Worm (Caenorhabditis elegans) whole organism, late embryonic: Measurements from ENCODE around the gene aexr-1.

Source experiments
- F13H6.1 ChIP-seq: sonication (generic microtip); optimal IDR thresholded peaks from 2 replicates; lab custom pipeline; 2016; ENCODE audit warnings: missing genetic modification characterization, missing compliant biosample characterization
- K02D7.2 ChIP-seq: sonication (generic microtip); optimal IDR thresholded peaks from 2 replicates; lab custom pipeline; 2017; ENCODE audit warnings: mild to moderate bottlenecking, missing genetic modification characterization, missing compliant biosample characterization
- T23F11.4 ChIP-seq: fragments of 200-800 bp; sonication (Bioruptor generic); optimal IDR thresholded peaks from 2 replicates; lab custom pipeline; 2018; ENCODE audit warnings: mild to moderate bottlenecking, missing genetic modification characterization, missing compliant biosample characterization
- ahr-1 ChIP-seq: sonication (generic microtip); optimal IDR thresholded peaks from 2 replicates; lab custom pipeline; 2016; ENCODE audit warnings: missing genetic modification characterization, missing compliant biosample characterization
- ama-1 ChIP-seq: fragments of 150-350 bp; optimal IDR thresholded peaks from 2 replicates; lab custom pipeline; 2014
- ceh-14 ChIP-seq: sonication (generic microtip); optimal IDR thresholded peaks from 2 replicates; lab custom pipeline; 2016; ENCODE audit warnings: missing genotype, missing genetic modification characterization, missing compliant biosample characterization
- ceh-18 ChIP-seq: sonication (generic microtip); optimal IDR thresholded peaks from 2 replicates; lab custom pipeline; 2016; ENCODE audit warnings: missing genetic modification characterization, missing compliant biosample characterization
- ceh-2 ChIP-seq: sonication (generic microtip); optimal IDR thresholded peaks from 2 replicates; lab custom pipeline; 2016; ENCODE audit warnings: missing genotype, missing genetic modification characterization, missing compliant biosample characterization
- ceh-24 ChIP-seq: sonication (generic microtip); optimal IDR thresholded peaks from 2 replicates; lab custom pipeline; 2016; ENCODE audit warnings: mild to moderate bottlenecking, missing genetic modification characterization, missing compliant biosample characterization
- ceh-31 ChIP-seq: sonication (generic microtip); optimal IDR thresholded peaks from 2 replicates; lab custom pipeline; 2016; ENCODE audit warnings: missing genetic modification characterization, missing compliant biosample characterization
- ceh-34 ChIP-seq: sonication (generic microtip); optimal IDR thresholded peaks from 2 replicates; lab custom pipeline; 2016; ENCODE audit warnings: mild to moderate bottlenecking, missing genetic modification characterization, missing compliant biosample characterization
- ceh-6 ChIP-seq: fragments of 200-800 bp; sonication (Bioruptor generic); optimal IDR thresholded peaks from 2 replicates; lab custom pipeline; 2018; ENCODE audit warnings: mild to moderate bottlenecking, missing genetic modification characterization, missing compliant biosample characterization
- dmd-4 ChIP-seq: sonication (generic microtip); optimal IDR thresholded peaks from 2 replicates; lab custom pipeline; 2016; ENCODE audit warnings: borderline replicate concordance, missing genetic modification characterization, missing compliant biosample characterization
- dve-1 ChIP-seq: sonication (generic microtip); optimal IDR thresholded peaks from 2 replicates; lab custom pipeline; 2017; ENCODE audit warnings: antibody characterized with exemption, mild to moderate bottlenecking, missing genetic modification characterization, missing compliant biosample characterization
- elt-2 ChIP-seq: sonication (generic microtip); optimal IDR thresholded peaks from 2 replicates; lab custom pipeline; 2016; ENCODE audit warnings: missing genetic modification reagents, missing genetic modification characterization, missing compliant biosample characterization
- ets-4 ChIP-seq: sonication (generic microtip); optimal IDR thresholded peaks from 2 replicates; lab custom pipeline; 2016; ENCODE audit warnings: missing genetic modification characterization, missing compliant biosample characterization
- fax-1 ChIP-seq: sonication (generic microtip); optimal IDR thresholded peaks from 2 replicates; lab custom pipeline; 2016; ENCODE audit warnings: missing genotype, missing genetic modification characterization, missing compliant biosample characterization
- fkh-6 ChIP-seq: sonication (generic microtip); optimal IDR thresholded peaks from 2 replicates; lab custom pipeline; 2016; ENCODE audit warnings: missing genetic modification characterization, missing compliant biosample characterization
- gmeb-2 ChIP-seq: sonication (generic microtip); optimal IDR thresholded peaks from 2 replicates; lab custom pipeline; 2016; ENCODE audit warnings: missing genetic modification characterization, inconsistent platforms, missing compliant biosample characterization
- hlh-13 ChIP-seq: fragments of 200-800 bp; sonication (Bioruptor generic); optimal IDR thresholded peaks from 2 replicates; lab custom pipeline; 2018; ENCODE audit warnings: mild to moderate bottlenecking, missing genetic modification characterization, missing compliant biosample characterization
- hlh-15 ChIP-seq: sonication (generic microtip); optimal IDR thresholded peaks from 2 replicates; lab custom pipeline; 2016; ENCODE audit warnings: missing genetic modification characterization, missing compliant biosample characterization
- hlh-30 ChIP-seq: sonication (generic microtip); optimal IDR thresholded peaks from 2 replicates; lab custom pipeline; 2017; ENCODE audit warnings: antibody characterized with exemption, missing genetic modification characterization, missing compliant biosample characterization; ENCODE audit not compliant: insufficient read depth
- hlh-6 ChIP-seq: sonication (generic microtip); optimal IDR thresholded peaks from 2 replicates; lab custom pipeline; 2016; ENCODE audit warnings: missing genotype, missing genetic modification characterization, missing compliant biosample characterization
- mec-3 ChIP-seq: sonication (generic microtip); optimal IDR thresholded peaks from 2 replicates; lab custom pipeline; 2016; ENCODE audit warnings: borderline replicate concordance, missing genetic modification characterization, missing compliant biosample characterization
- nhr-232 ChIP-seq: sonication (generic microtip); optimal IDR thresholded peaks from 2 replicates; lab custom pipeline; 2016; ENCODE audit warnings: missing genetic modification characterization, missing compliant biosample characterization
- npax-4 ChIP-seq: sonication (generic microtip); optimal IDR thresholded peaks from 2 replicates; lab custom pipeline; 2016; ENCODE audit warnings: missing genetic modification characterization, missing compliant biosample characterization
- odd-2 ChIP-seq: sonication (generic microtip); optimal IDR thresholded peaks from 2 replicates; lab custom pipeline; 2017; ENCODE audit warnings: antibody characterized with exemption, mild to moderate bottlenecking, missing genetic modification characterization, missing compliant biosample characterization
- pag-3 ChIP-seq: sonication (generic microtip); optimal IDR thresholded peaks from 2 replicates; lab custom pipeline; 2016; ENCODE audit warnings: missing compliant biosample characterization, missing genetic modification characterization, borderline replicate concordance
- pat-9 ChIP-seq: fragments of 200-800 bp; sonication (Bioruptor generic); optimal IDR thresholded peaks from 2 replicates; lab custom pipeline; 2018; ENCODE audit warnings: mild to moderate bottlenecking, missing genetic modification characterization, moderate library complexity, missing compliant biosample characterization
- pax-1 ChIP-seq: fragments of 150-350 bp; optimal IDR thresholded peaks from 2 replicates; lab custom pipeline; 2014; ENCODE audit warnings: missing biosample characterization, missing genetic modification characterization
- pqm-1 ChIP-seq: sonication (generic microtip); optimal IDR thresholded peaks from 2 replicates; lab custom pipeline; 2016; ENCODE audit warnings: missing genetic modification characterization, missing compliant biosample characterization
- pros-1 ChIP-seq: fragments of 150-350 bp; optimal IDR thresholded peaks from 2 replicates; lab custom pipeline; 2014; ENCODE audit warnings: missing biosample characterization, missing genetic modification reagents, missing genetic modification characterization
- ref-2 ChIP-seq: sonication (generic microtip); optimal IDR thresholded peaks from 2 replicates; lab custom pipeline; 2016; ENCODE audit warnings: missing genetic modification characterization, missing compliant biosample characterization
- rnt-1 ChIP-seq: sonication (generic microtip); optimal IDR thresholded peaks from 2 replicates; lab custom pipeline; 2016; ENCODE audit warnings: missing genetic modification characterization, missing compliant biosample characterization
- sox-2 ChIP-seq: fragments of 200-800 bp; sonication (Bioruptor generic); IDR thresholded peaks from 2 replicates; pipeline ENCODE4 v1.3.6; 2022; ENCODE audit warnings: missing genetic modification reagents, missing genetic modification characterization, missing compliant biosample characterization
- sox-4 ChIP-seq: sonication (generic microtip); optimal IDR thresholded peaks from 2 replicates; lab custom pipeline; 2017; ENCODE audit warnings: mild to moderate bottlenecking, missing genetic modification characterization, inconsistent platforms, missing compliant biosample characterization
- tbx-7 ChIP-seq: sonication (generic microtip); optimal IDR thresholded peaks from 2 replicates; lab custom pipeline; 2016; ENCODE audit warnings: missing genotype, missing genetic modification characterization, missing compliant biosample characterization
- ttx-3 ChIP-seq: sonication (generic microtip); optimal IDR thresholded peaks from 2 replicates; lab custom pipeline; 2016; ENCODE audit warnings: missing genetic modification reagents, missing genetic modification characterization, missing compliant biosample characterization
- unc-3 ChIP-seq, 2 experiments: fragments of 200-800 bp in 1 of 2; sonication (Bioruptor generic) in 1 of 2; sonication (generic microtip) in 1 of 2; conservative IDR thresholded peaks in 1 of 2; optimal IDR thresholded peaks in 1 of 2; 2 replicates each; pipeline versions ENCODE4 v1.3.6 to Lab custom; 2016 to 2022; ENCODE audit warnings: missing compliant biosample characterization in 2 of 2, missing genetic modification characterization in 2 of 2, missing genetic modification reagents in 1 of 2
- unc-42 ChIP-seq: sonication (generic microtip); optimal IDR thresholded peaks from 2 replicates; lab custom pipeline; 2016; ENCODE audit warnings: missing genotype, missing genetic modification characterization, missing compliant biosample characterization
- zip-5 ChIP-seq: sonication (generic microtip); optimal IDR thresholded peaks from 2 replicates; lab custom pipeline; 2016; ENCODE audit warnings: missing genetic modification characterization, missing compliant biosample characterization
- ztf-16 ChIP-seq: sonication (generic microtip); optimal IDR thresholded peaks from 2 replicates; lab custom pipeline; 2017; ENCODE audit warnings: missing genetic modification characterization, missing compliant biosample characterization

The aexr-1 gene

ce11 chrX:6635173-6635572, at the start of gene aexr-1:
Gene aexr-1 (minus strand): TSS chrX:6635273.
- TF ChIP-seq pag-3 (no peak), gmeb-2 (tag; lab: Kevin White, UChicago) (no peak), ttx-3 (tag; lab: Kevin White, UChicago) (no peak), ama-1 (no peak), ztf-16 (tag; lab: Kevin White, UChicago) (no peak), ceh-34 (tag; lab: Kevin White, UChicago) (no peak), ceh-24 (tag; lab: Kevin White, UChicago) (no peak), pros-1 (tag; lab: Kevin White, UChicago) (no peak), npax-4 (no peak), hlh-13 (GFP tag; lab: Kevin White, UChicago) (no peak), ceh-31 (no peak), ceh-18 (tag; lab: Kevin White, UChicago) (no peak), elt-2 (tag; lab: Kevin White, UChicago) (no peak), sox-4 (tag; lab: Kevin White, UChicago) (no peak), pat-9 (tag; lab: Kevin White, UChicago) (no peak), ceh-2 (no peak), unc-3 (GFP tag; conservative IDR thresholded peaks at IDR 0.05; lab: Robert Waterston, UW) (no peak), unc-3 (tag; optimal IDR thresholded peaks at IDR 0.05; lab: Kevin White, UChicago) (no peak), rnt-1 (tag; lab: Kevin White, UChicago) (no peak)

- TF ChIP-seq odd-2 (no peak), F13H6.1 (tag; lab: Kevin White, UChicago) (no peak), dmd-4 (tag; lab: Kevin White, UChicago) (no peak), sox-2 (GFP tag; lab: Robert Waterston, UW) (no peak), ets-4 (tag; lab: Kevin White, UChicago) (no peak), ref-2 (no peak), ceh-14 (tag; lab: Kevin White, UChicago) (no peak), zip-5 (no peak), hlh-30 (no peak), ceh-31 (no peak), sox-4 (tag; lab: Kevin White, UChicago) (no peak), mec-3 (no peak), tbx-7 (no peak), T23F11.4 (GFP tag; lab: Kevin White, UChicago) (no peak), ama-1 (no peak)
Observed at ce11 chrX:6682683-6683082, 47.6 kb upstream of the aexr-1 start, which contains the start of gene F38B6.8. Gene F38B6.8 (minus strand): TSS chrX:6682783.

ce11 chrX:6674333-6674919, 39.4 kb upstream of the aexr-1 start, which contains the start of gene F38B6.4:
Gene F38B6.4 (plus strand): TSS chrX:6674869.
- TF ChIP-seq ceh-2 (no peak), fax-1 (tag; lab: Kevin White, UChicago) (no peak), pax-1 (tag; lab: Kevin White, UChicago) (no peak), tbx-7 (no peak), unc-42 (tag; lab: Kevin White, UChicago) (no peak), F13H6.1 (tag; lab: Kevin White, UChicago) (no peak)

ce11 chrX:6672519-6672918, 37.4 kb upstream of the aexr-1 start, which contains the start of gene col-172:
Gene col-172 (plus strand): TSS chrX:6672819.
- TF ChIP-seq pqm-1 (no peak), pat-9 (tag; lab: Kevin White, UChicago) (no peak), hlh-15 (tag; lab: Kevin White, UChicago) (no peak), tbx-7 (no peak), ahr-1 (tag; lab: Kevin White, UChicago) (no peak), K02D7.2 (tag; lab: Kevin White, UChicago) (no peak), hlh-6 (no peak), nhr-232 (tag; lab: Kevin White, UChicago) (no peak), fkh-6 (tag; lab: Kevin White, UChicago) (no peak), ceh-34 (tag; lab: Kevin White, UChicago) (no peak), dve-1 (tag; lab: Kevin White, UChicago) (no peak), ceh-6 (GFP tag; lab: Kevin White, UChicago) (no peak)
